Worm (Caenorhabditis elegans) whole organism, midembryonic: ENCODE data around the gene R08E5.4.

ENCODE experiments used
- T22C8.4 ChIP-seq: fragments of 200-800 bp; sonication (Bioruptor generic); IDR thresholded peaks from 2 replicates; pipeline ENCODE4 v1.3.6; 2022; ENCODE audit warnings: missing genetic modification characterization, missing compliant biosample characterization
- cog-1 ChIP-seq: sonication (generic microtip); optimal IDR thresholded peaks from 2 replicates; lab custom pipeline; 2016; ENCODE audit warnings: missing genetic modification characterization, missing compliant biosample characterization
- flt-1 ChIP-seq: fragments of 200-800 bp; sonication (Bioruptor generic); IDR thresholded peaks from 2 replicates; pipeline ENCODE4 v1.3.6; 2022; ENCODE audit warnings: missing genetic modification characterization, missing compliant biosample characterization
- klf-2 ChIP-seq: fragments of 200-800 bp; sonication (Bioruptor generic); conservative IDR thresholded peaks from 2 replicates; pipeline ENCODE4 v1.3.6; 2022; ENCODE audit warnings: missing genetic modification reagents, missing genetic modification characterization, missing compliant biosample characterization
- ref-1 ChIP-seq: fragments of 200-800 bp; sonication (Bioruptor generic); conservative IDR thresholded peaks from 2 replicates; pipeline ENCODE4 v1.3.6; 2022; ENCODE audit warnings: missing genetic modification reagents, missing genetic modification characterization, missing compliant biosample characterization
- tab-1 ChIP-seq: fragments of 200-800 bp; sonication (Bioruptor generic); IDR thresholded peaks from 2 replicates; pipeline ENCODE4 v1.3.6; 2022; ENCODE audit warnings: missing genetic modification characterization, missing compliant biosample characterization
- ztf-23 ChIP-seq: fragments of 200-800 bp; sonication (Bioruptor generic); IDR thresholded peaks from 2 replicates; pipeline ENCODE4 v1.3.6; 2022; ENCODE audit warnings: missing genetic modification reagents, missing genetic modification characterization, missing compliant biosample characterization
- ztf-29 ChIP-seq: fragments of 200-800 bp; sonication (Bioruptor generic); IDR thresholded peaks from 2 replicates; pipeline ENCODE4 v1.3.6; 2022; ENCODE audit warnings: missing genetic modification reagents, missing genetic modification characterization, missing compliant biosample characterization

DNA sequence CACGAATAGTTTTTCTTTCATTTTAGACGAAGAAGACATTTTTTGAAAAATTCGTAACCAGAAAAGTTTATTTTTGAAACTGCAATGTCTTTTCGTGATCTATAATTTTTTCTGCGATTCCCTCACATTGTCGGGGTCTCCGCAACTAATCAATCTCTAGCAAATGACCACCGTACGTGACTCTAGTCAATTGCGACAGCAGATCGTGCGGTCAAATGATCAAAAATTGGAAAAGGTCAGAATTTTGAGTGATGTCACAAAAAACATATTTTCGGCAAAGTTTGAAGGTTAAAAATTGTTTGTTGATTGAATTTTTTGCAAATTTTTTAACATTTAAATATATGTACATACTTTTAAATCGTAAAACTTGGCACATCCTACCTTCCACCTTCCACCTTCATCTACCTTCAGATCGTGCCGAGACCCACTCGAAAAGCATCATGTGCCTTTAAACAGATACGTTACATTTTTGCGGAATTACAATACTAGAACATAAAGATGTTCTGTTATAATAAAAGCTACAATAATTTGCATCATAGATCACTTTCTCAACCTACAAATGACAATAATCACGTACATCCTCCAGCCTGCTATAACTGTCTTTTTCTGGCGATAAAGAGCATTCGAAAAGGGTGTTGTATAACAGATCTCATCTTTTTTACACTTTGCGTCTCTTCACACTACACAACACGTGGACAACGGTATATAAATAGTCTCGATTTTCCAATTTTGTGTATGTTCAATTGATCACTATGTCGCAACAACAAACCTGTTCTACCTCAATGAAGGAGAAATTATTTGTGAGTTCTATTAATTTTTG is 3.3 kb downstream of the R08E5.4 start, which contains the start of the genes R08E5.1 and rips-1:
- TF ChIP-seq flt-1 (GFP tag; lab: Robert Waterston, UW), result no peak
- no peak for TF ChIP-seq T22C8.4 (GFP tag; lab: Robert Waterston, UW)
- TF ChIP-seq ref-1 (GFP tag; lab: Robert Waterston, UW), result no peak
- no peak for TF ChIP-seq cog-1 (tag; lab: Kevin White, UChicago)
- no peak for TF ChIP-seq klf-2
- no peak for TF ChIP-seq tab-1 (GFP tag; lab: Robert Waterston, UW)
- no peak for TF ChIP-seq ztf-29 (GFP tag; lab: Robert Waterston, UW)
- no peak for TF ChIP-seq ztf-23 (GFP tag; lab: Robert Waterston, UW)
